Worm (Caenorhabditis elegans) whole organism, young adult: Measurements from ENCODE around the gene mys-1.
A peak's percentile ranks its signal among the peaks of the same experiment; 100 is the strongest.

Source experiments
- B0035.1 ChIP-seq: sonication (generic microtip); optimal IDR thresholded peaks from 2 replicates; lab custom pipeline; 2016; ENCODE audit warnings: missing genetic modification characterization, mild to moderate bottlenecking, missing compliant biosample characterization, missing genotype, missing genetic modification reagents
- C06A6.2 ChIP-seq: fragments of 200-800 bp; sonication (Bioruptor generic); conservative IDR thresholded peaks from 2 replicates; pipeline ENCODE4 v1.3.6; 2022; ENCODE audit warnings: missing genetic modification characterization, missing compliant biosample characterization
- D2030.7 ChIP-seq: fragments of 200-800 bp; sonication (Bioruptor generic); IDR thresholded peaks from 2 replicates; pipeline ENCODE4 v1.3.6; 2022; ENCODE audit warnings: missing genetic modification reagents, missing genetic modification characterization, missing compliant biosample characterization
- F10E7.11 ChIP-seq: sonication (generic microtip); optimal IDR thresholded peaks from 2 replicates; lab custom pipeline; 2017; ENCODE audit warnings: mild to moderate bottlenecking, missing genetic modification characterization, moderate library complexity, missing compliant biosample characterization
- F23B12.7 ChIP-seq: sonication (generic microtip); optimal IDR thresholded peaks from 2 replicates; lab custom pipeline; 2017; ENCODE audit warnings: missing genetic modification characterization, mild to moderate bottlenecking, missing compliant biosample characterization, antibody characterized with exemption, moderate library complexity; ENCODE audit not compliant: insufficient read depth
- F37B4.10 ChIP-seq: fragments of 200-800 bp; sonication (Bioruptor generic); IDR thresholded peaks from 2 replicates; pipeline ENCODE4 v1.3.6; 2022; ENCODE audit warnings: missing genetic modification characterization, missing compliant biosample characterization
- F39B2.1 ChIP-seq: fragments of 200-800 bp; sonication (Bioruptor generic); IDR thresholded peaks from 2 replicates; pipeline ENCODE4 v1.3.6; 2022; ENCODE audit warnings: missing genetic modification reagents, missing genetic modification characterization, missing compliant biosample characterization
- F55B11.4 ChIP-seq: sonication (generic microtip); optimal IDR thresholded peaks from 2 replicates; lab custom pipeline; 2016; ENCODE audit warnings: missing compliant biosample characterization, missing genetic modification characterization, borderline replicate concordance; ENCODE audit not compliant: insufficient read depth
- F57A8.1 ChIP-seq: fragments of 200-800 bp; sonication (Bioruptor generic); optimal IDR thresholded peaks from 2 replicates; lab custom pipeline; 2018; ENCODE audit warnings: mild to moderate bottlenecking, missing genetic modification characterization, moderate library complexity, missing compliant biosample characterization
- K11D2.4 ChIP-seq: fragments of 200-800 bp; sonication (Bioruptor generic); IDR thresholded peaks from 2 replicates; pipeline ENCODE4 v1.3.6; 2022; ENCODE audit warnings: missing genetic modification reagents, missing genetic modification characterization, missing compliant biosample characterization
- T26A5.8 ChIP-seq: sonication (generic microtip); optimal IDR thresholded peaks from 2 replicates; lab custom pipeline; 2016; ENCODE audit warnings: missing genetic modification characterization, missing compliant biosample characterization
- Y56A3A.18 ChIP-seq: fragments of 200-800 bp; sonication (Bioruptor generic); IDR thresholded peaks from 2 replicates; pipeline ENCODE4 v1.3.6; 2022; ENCODE audit warnings: missing genetic modification reagents, missing genetic modification characterization, missing compliant biosample characterization
- ZK185.1 ChIP-seq: sonication (generic microtip); optimal IDR thresholded peaks from 2 replicates; lab custom pipeline; 2016; ENCODE audit warnings: mild to moderate bottlenecking, missing genetic modification characterization, missing compliant biosample characterization; ENCODE audit not compliant: poor library complexity, severe bottlenecking
- akir-1 ChIP-seq: fragments of 200-800 bp; sonication (Bioruptor generic); optimal IDR thresholded peaks from 2 replicates; lab custom pipeline; 2018; ENCODE audit warnings: mild to moderate bottlenecking, missing genetic modification characterization, moderate library complexity, missing compliant biosample characterization
- athp-1 ChIP-seq: sonication (generic microtip); optimal IDR thresholded peaks from 2 replicates; lab custom pipeline; 2017; ENCODE audit warnings: mild to moderate bottlenecking, missing genetic modification characterization, missing compliant biosample characterization
- attf-5 ChIP-seq: fragments of 200-800 bp; sonication (Bioruptor generic); optimal IDR thresholded peaks from 2 replicates; lab custom pipeline; 2018; ENCODE audit warnings: mild to moderate bottlenecking, missing genetic modification characterization, missing compliant biosample characterization
- ceh-27 ChIP-seq: fragments of 200-800 bp; sonication (Bioruptor generic); optimal IDR thresholded peaks from 2 replicates; lab custom pipeline; 2018; ENCODE audit warnings: mild to moderate bottlenecking, missing genetic modification characterization, moderate library complexity, missing compliant biosample characterization
- ceh-91 ChIP-seq: fragments of 200-800 bp; sonication (Bioruptor generic); IDR thresholded peaks from 2 replicates; pipeline ENCODE4 v1.3.6; 2022; ENCODE audit warnings: missing genetic modification reagents, missing genetic modification characterization, missing compliant biosample characterization
- gei-17 ChIP-seq: fragments of 200-800 bp; sonication (Bioruptor generic); optimal IDR thresholded peaks from 2 replicates; lab custom pipeline; 2018; ENCODE audit warnings: mild to moderate bottlenecking, missing genetic modification characterization, missing compliant biosample characterization
- him-1 ChIP-seq: sonication (generic microtip); optimal IDR thresholded peaks from 2 replicates; lab custom pipeline; 2016; ENCODE audit warnings: missing genotype, missing genetic modification reagents, missing genetic modification characterization, missing compliant biosample characterization
- hmg-1.2 ChIP-seq: fragments of 200-800 bp; sonication (Bioruptor generic); IDR thresholded peaks from 2 replicates; pipeline ENCODE4 v1.3.6; 2022; ENCODE audit warnings: missing genetic modification reagents, missing genetic modification characterization, missing compliant biosample characterization
- hsf-1 ChIP-seq: fragments of 200-800 bp; sonication (Bioruptor generic); IDR thresholded peaks from 2 replicates; pipeline ENCODE4 v1.3.6; 2022; ENCODE audit warnings: missing genetic modification reagents, missing genetic modification characterization, missing compliant biosample characterization
- let-526 ChIP-seq: fragments of 200-800 bp; sonication (Bioruptor generic); IDR thresholded peaks from 2 replicates; pipeline ENCODE4 v1.3.6; 2022; ENCODE audit warnings: missing genetic modification reagents, missing genetic modification characterization, missing compliant biosample characterization
- lin-35 ChIP-seq, 3 experiments: fragments of 150-350 bp in 2 of 3; sonication (generic microtip) in 1 of 3; optimal IDR thresholded peaks; 2 replicates each; lab custom pipeline; 2014 to 2018; ENCODE audit warnings: missing biosample characterization in 3 of 3, missing genetic modification characterization in 3 of 3, missing genetic modification reagents in 3 of 3
- lin-40 ChIP-seq: sonication (generic microtip); optimal IDR thresholded peaks from 2 replicates; lab custom pipeline; 2016; ENCODE audit warnings: missing genetic modification characterization, mild to moderate bottlenecking, missing compliant biosample characterization, missing genotype, missing genetic modification reagents
- lir-1 ChIP-seq: fragments of 200-800 bp; sonication (Bioruptor generic); conservative IDR thresholded peaks from 2 replicates; pipeline ENCODE4 v1.3.6; 2022; ENCODE audit warnings: missing genetic modification reagents, missing genetic modification characterization, missing compliant biosample characterization
- lsl-1 ChIP-seq: fragments of 200-800 bp; sonication (Bioruptor generic); optimal IDR thresholded peaks from 2 replicates; lab custom pipeline; 2018; ENCODE audit warnings: mild to moderate bottlenecking, missing genetic modification characterization, moderate library complexity, missing compliant biosample characterization
- madf-6 ChIP-seq: fragments of 200-800 bp; sonication (Bioruptor generic); IDR thresholded peaks from 2 replicates; pipeline ENCODE4 v1.3.6; 2022; ENCODE audit warnings: missing genetic modification reagents, missing genetic modification characterization, missing compliant biosample characterization
- mcd-1 ChIP-seq: fragments of 200-800 bp; sonication (Bioruptor generic); IDR thresholded peaks from 2 replicates; pipeline ENCODE4 v1.3.6; 2022; ENCODE audit warnings: missing genetic modification reagents, missing genetic modification characterization, missing compliant biosample characterization
- mxl-1 ChIP-seq: sonication (generic microtip); optimal IDR thresholded peaks from 2 replicates; lab custom pipeline; 2016; ENCODE audit warnings: missing genetic modification characterization, missing compliant biosample characterization
- nfyb-1 ChIP-seq: fragments of 200-800 bp; sonication (Bioruptor generic); IDR thresholded peaks from 2 replicates; pipeline ENCODE4 v1.3.6; 2022; ENCODE audit warnings: missing genetic modification reagents, missing genetic modification characterization, missing compliant biosample characterization
- nhr-120 ChIP-seq: fragments of 200-800 bp; sonication (Bioruptor generic); IDR thresholded peaks from 2 replicates; pipeline ENCODE4 v1.3.6; 2022; ENCODE audit warnings: missing genetic modification characterization, missing compliant biosample characterization
- nhr-179 ChIP-seq: sonication (generic microtip); optimal IDR thresholded peaks from 2 replicates; lab custom pipeline; 2016; ENCODE audit warnings: mild to moderate bottlenecking, missing genetic modification characterization, missing compliant biosample characterization
- nhr-90 ChIP-seq: sonication (generic microtip); optimal IDR thresholded peaks from 2 replicates; lab custom pipeline; 2016; ENCODE audit warnings: missing genotype, mild to moderate bottlenecking, missing genetic modification characterization, missing compliant biosample characterization
- pha-4 ChIP-seq: fragments of 150-350 bp; sonication (generic microtip); optimal IDR thresholded peaks from 2 replicates; lab custom pipeline; 2014; ENCODE audit warnings: missing biosample characterization, missing genetic modification reagents, missing genetic modification characterization
- rec-8 ChIP-seq, 2 experiments: sonication (generic microtip); optimal IDR thresholded peaks; 2 replicates each; lab custom pipeline; 2016; ENCODE audit warnings: mild to moderate bottlenecking in 2 of 2, missing genetic modification characterization in 2 of 2, missing genetic modification reagents in 2 of 2, missing genotype in 2 of 2, missing biosample characterization in 1 of 2, missing compliant biosample characterization in 1 of 2, moderate library complexity in 1 of 2
- repo-1 ChIP-seq: sonication (generic microtip); optimal IDR thresholded peaks from 2 replicates; lab custom pipeline; 2017; ENCODE audit warnings: mild to moderate bottlenecking, missing genetic modification characterization, missing compliant biosample characterization
- snpc-3.4 ChIP-seq: sonication (generic microtip); optimal IDR thresholded peaks from 2 replicates; lab custom pipeline; 2017; ENCODE audit warnings: missing genetic modification characterization, mild to moderate bottlenecking, missing compliant biosample characterization, antibody characterized with exemption, moderate library complexity, missing genotype, missing genetic modification reagents
- somi-1 ChIP-seq: fragments of 200-800 bp; sonication (Bioruptor generic); optimal IDR thresholded peaks from 2 replicates; lab custom pipeline; 2018; ENCODE audit warnings: mild to moderate bottlenecking, missing genetic modification characterization, missing compliant biosample characterization
- unc-130 ChIP-seq: sonication (generic microtip); optimal IDR thresholded peaks from 2 replicates; lab custom pipeline; 2016; ENCODE audit warnings: missing genetic modification reagents, missing genetic modification characterization, missing compliant biosample characterization
- xnd-1 ChIP-seq: sonication (generic microtip); optimal IDR thresholded peaks from 2 replicates; lab custom pipeline; 2016; ENCODE audit warnings: missing genotype, missing genetic modification reagents, missing genetic modification characterization, missing compliant biosample characterization
- zim-3 ChIP-seq: sonication (generic microtip); optimal IDR thresholded peaks from 2 replicates; lab custom pipeline; 2017; ENCODE audit warnings: mild to moderate bottlenecking, missing genetic modification characterization, moderate library complexity, missing compliant biosample characterization
- ztf-25 ChIP-seq: fragments of 200-800 bp; sonication (Bioruptor generic); IDR thresholded peaks from 2 replicates; pipeline ENCODE4 v1.3.6; 2022; ENCODE audit warnings: missing genetic modification reagents, missing genetic modification characterization, missing compliant biosample characterization
- ztf-6 ChIP-seq: fragments of 200-800 bp; sonication (Bioruptor generic); IDR thresholded peaks from 2 replicates; pipeline ENCODE4 v1.3.6; 2022; ENCODE audit warnings: missing genetic modification reagents, missing genetic modification characterization, missing compliant biosample characterization

Gene mys-1

DNA sequence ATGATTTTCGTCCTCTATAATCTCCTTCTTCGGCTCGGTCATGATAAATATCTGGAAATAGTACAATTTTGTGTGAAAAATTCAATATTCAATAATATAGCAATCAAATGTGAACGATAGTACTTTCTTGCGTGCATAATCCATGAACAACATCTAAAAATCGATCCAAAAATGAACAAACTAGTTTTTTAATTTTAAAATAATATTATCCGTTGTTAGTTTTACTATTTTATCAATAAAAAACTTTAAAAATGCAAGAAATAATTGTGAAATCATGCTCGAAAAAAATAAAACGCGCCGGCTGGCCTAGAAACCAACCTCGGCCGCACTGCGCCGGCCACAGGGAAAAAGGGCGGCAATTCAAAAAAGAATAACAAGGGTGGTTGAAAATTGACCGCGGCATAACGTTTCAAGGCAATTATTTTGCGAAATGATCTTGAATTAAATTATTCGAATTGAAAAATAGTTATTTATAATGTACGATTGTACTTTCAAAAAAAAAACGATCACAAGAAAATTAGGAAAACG, at the start of gene mys-1 (continued):
- TF ChIP-seq unc-130 (GFP tag; lab: Kevin White, UChicago) (peak; percentile 56), ceh-91 (GFP tag; lab: Robert Waterston, UW) (no peak), let-526 (GFP tag; lab: Robert Waterston, UW) (no peak), lin-35 (GFP tag; optimal IDR thresholded peaks at IDR 0.05; lab: Kevin White, UChicago) (peak in 2 of 3 experiments; percentile 45 to 92), madf-6 (peak; percentile 49), repo-1 (tag; lab: Kevin White, UChicago) (no peak), gei-17 (GFP tag; lab: Kevin White, UChicago) (no peak), ztf-25 (GFP tag; lab: Robert Waterston, UW) (no peak), akir-1 (no peak), him-1 (tag; lab: Kevin White, UChicago) (peak; percentile 9), F37B4.10 (GFP tag; lab: Robert Waterston, UW) (no peak), somi-1 (GFP tag; lab: Kevin White, UChicago) (no peak), F57A8.1 (no peak), hmg-1.2 (no peak), ztf-6 (GFP tag; lab: Robert Waterston, UW) (no peak), mcd-1 (GFP tag; lab: Robert Waterston, UW) (peak; percentile 66), F39B2.1 (no peak), ceh-27 (GFP tag; lab: Kevin White, UChicago) (peak; percentile 13), athp-1 (no peak), K11D2.4 (GFP tag; lab: Robert Waterston, UW) (0 out of 2 replicates have a peak, but pooled peaks have one; percentile 27), ZK185.1 (tag; lab: Kevin White, UChicago) (peak; percentile 61), lsl-1 (GFP tag; lab: Kevin White, UChicago) (peak; percentile 16), mxl-1 (tag; lab: Kevin White, UChicago) (no peak), rec-8 (tag; optimal IDR thresholded peaks at IDR 0.05; lab: Kevin White, UChicago) (peak in 1 of 2 experiments; percentile 16), C06A6.2 (GFP tag; lab: Robert Waterston, UW) (no peak), lir-1 (no peak), T26A5.8 (tag; lab: Kevin White, UChicago) (no peak), Y56A3A.18 (GFP tag; lab: Robert Waterston, UW) (no peak), F23B12.7 (tag; lab: Kevin White, UChicago) (peak; percentile 26), nhr-179 (tag; lab: Kevin White, UChicago) (no peak), xnd-1 (tag; lab: Kevin White, UChicago) (no peak), nfyb-1 (GFP tag; lab: Robert Waterston, UW) (no peak)

- no peak for TF ChIP-seq snpc-3.4
Measured at ce11 chrV:7133963-7134362, 49.5 kb upstream of the mys-1 start, which contains the start of gene F10D2.16. TSS of gene F10D2.16 (plus strand) at chrV:7134263.

- TF ChIP-seq C06A6.2 (GFP tag; lab: Robert Waterston, UW) (no peak), pha-4 (tag; lab: Kevin White, UChicago) (no peak), D2030.7 (GFP tag; lab: Robert Waterston, UW) (no peak), lin-40 (tag; lab: Kevin White, UChicago) (no peak), attf-5 (GFP tag; lab: Kevin White, UChicago) (no peak), hsf-1 (GFP tag; lab: Robert Waterston, UW) (no peak), nhr-90 (tag; lab: Kevin White, UChicago) (no peak), rec-8 (tag; optimal IDR thresholded peaks at IDR 0.05; lab: Kevin White, UChicago) (no peak), F55B11.4 (tag; lab: Kevin White, UChicago) (no peak), nhr-120 (GFP tag; lab: Robert Waterston, UW) (no peak), B0035.1 (no peak), zim-3 (tag; lab: Kevin White, UChicago) (no peak), F10E7.11 (no peak)
Measured at ce11 chrV:7132248-7132647, 47.8 kb upstream of the mys-1 start, which contains the start of gene sre-10. TSS of gene sre-10 (plus strand) at chrV:7132548.
